Worm (Caenorhabditis elegans): ENCODE results near the gene K10B2.4.
A peak's percentile ranks its signal among the peaks of the same experiment; 100 is the strongest.

K10B2.4 gene

ce11 chrII:6331222-6331830 is 29.4 kb downstream of the K10B2.4 start, which contains the start of gene set-4 (continued):
- TF ChIP-seq cnd-1 (tag; optimal IDR thresholded peaks at IDR 0.05) (peak; percentile 55), ztf-11 (tag; optimal IDR thresholded peaks at IDR 0.05) (peak; percentile 55), sptf-1 (tag; optimal IDR thresholded peaks at IDR 0.05) (peak; percentile 82), sem-2 (GFP tag; optimal IDR thresholded peaks at IDR 0.05) (no peak)

DNA sequence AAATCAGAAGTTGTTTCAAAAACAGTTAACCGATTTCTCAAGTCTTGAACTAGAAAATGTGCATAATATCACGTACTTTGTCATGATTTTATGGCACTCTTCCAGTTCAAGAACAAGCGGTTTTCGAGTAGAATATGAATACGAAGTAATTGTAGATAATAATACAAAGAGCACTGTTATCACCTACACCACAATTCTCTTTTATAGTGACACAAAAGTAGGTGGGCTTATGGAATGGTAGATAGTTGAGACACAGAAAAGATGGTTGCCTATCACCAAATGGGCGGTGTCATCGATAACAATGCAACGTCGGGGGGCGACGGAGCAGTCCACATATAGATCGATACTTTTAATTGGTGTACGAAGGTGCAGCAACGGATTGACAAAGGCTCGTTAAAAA is 32.1 kb downstream of the K10B2.4 start:
- TF ChIP-seq lin-32 (GFP tag; optimal IDR thresholded peaks at IDR 0.05) (no peak), ceh-83 (GFP tag; optimal IDR thresholded peaks at IDR 0.05) (no peak), sem-2 (GFP tag; optimal IDR thresholded peaks at IDR 0.05) (no peak), sptf-1 (tag; optimal IDR thresholded peaks at IDR 0.05) (no peak), ceh-39 (tag; optimal IDR thresholded peaks at IDR 0.05) (no peak), blmp-1 (tag; optimal IDR thresholded peaks at IDR 0.05) (no peak), bed-3 (GFP tag; optimal IDR thresholded peaks at IDR 0.05) (no peak), hlh-1 (tag; optimal IDR thresholded peaks at IDR 0.05) (no peak), nhr-237 (tag; optimal IDR thresholded peaks at IDR 0.05) (no peak), pha-4 (tag; optimal IDR thresholded peaks at IDR 0.05) (no peak), lin-13 (tag; optimal IDR thresholded peaks at IDR 0.05) (no peak), ztf-11 (tag; optimal IDR thresholded peaks at IDR 0.05) (no peak), drap-1 (GFP tag; optimal IDR thresholded peaks at IDR 0.05) (no peak)

DNA sequence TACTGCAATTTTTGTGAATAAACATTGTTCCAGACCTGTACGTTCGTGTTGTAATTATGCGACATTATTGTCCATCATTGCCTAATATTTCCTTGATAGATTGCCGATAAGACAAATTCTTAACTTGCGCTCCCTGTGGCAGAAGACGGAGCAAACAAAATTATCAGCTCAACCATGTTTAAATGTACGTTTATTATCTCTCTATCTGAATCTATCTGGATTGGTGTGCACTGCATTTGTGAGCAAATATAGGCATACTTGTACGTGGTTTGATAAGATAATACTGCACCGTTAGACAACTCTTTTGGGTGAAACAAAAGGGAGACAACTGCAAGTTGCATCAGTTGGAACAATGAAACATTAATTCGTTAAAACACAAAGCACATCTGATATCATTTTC is 33.4 kb downstream of the K10B2.4 start:
- TF ChIP-seq flh-1 (GFP tag; optimal IDR thresholded peaks at IDR 0.05): no peak
- TF ChIP-seq drap-1 (GFP tag; optimal IDR thresholded peaks at IDR 0.05): no peak
- no peak for TF ChIP-seq elt-1 (tag; optimal IDR thresholded peaks at IDR 0.05; ENCODE audit: borderline replicate concordance, insufficient read depth)
- no peak for TF ChIP-seq zip-8 (tag; optimal IDR thresholded peaks at IDR 0.05)

- TF ChIP-seq ceh-83 (GFP tag; optimal IDR thresholded peaks at IDR 0.05) (no peak), cnd-1 (tag; optimal IDR thresholded peaks at IDR 0.05) (no peak), hlh-1 (tag; optimal IDR thresholded peaks at IDR 0.05) (no peak), nhr-76 (tag; optimal IDR thresholded peaks at IDR 0.05) (no peak), bed-3 (GFP tag; optimal IDR thresholded peaks at IDR 0.05) (no peak), pha-4 (tag; optimal IDR thresholded peaks at IDR 0.05) (no peak), unc-120 (tag; optimal IDR thresholded peaks at IDR 0.05; ENCODE audit: poor library complexity, severe bottlenecking) (no peak), nhr-2 (tag; optimal IDR thresholded peaks at IDR 0.05) (no peak), lin-13 (tag; optimal IDR thresholded peaks at IDR 0.05) (no peak), unc-39 (tag; optimal IDR thresholded peaks at IDR 0.05) (no peak), sptf-1 (tag; optimal IDR thresholded peaks at IDR 0.05) (no peak), zip-8 (tag; optimal IDR thresholded peaks at IDR 0.05) (no peak), ztf-11 (tag; optimal IDR thresholded peaks at IDR 0.05) (no peak), drap-1 (GFP tag; optimal IDR thresholded peaks at IDR 0.05) (no peak), snpc-4 (tag; optimal IDR thresholded peaks at IDR 0.05) (no peak), lin-32 (GFP tag; optimal IDR thresholded peaks at IDR 0.05) (no peak), tbx-8 (GFP tag; optimal IDR thresholded peaks at IDR 0.05) (no peak), mab-5 (tag; optimal IDR thresholded peaks at IDR 0.05) (no peak), ceh-39 (tag; optimal IDR thresholded peaks at IDR 0.05) (no peak)
Measured at ce11 chrII:6324086-6324485, 36.7 kb downstream of the K10B2.4 start, which contains the start of gene sma-6. TSS of gene sma-6 (plus strand) at chrII:6324484.

- no peak for TF ChIP-seq ceh-39 (tag; optimal IDR thresholded peaks at IDR 0.05)
- TF ChIP-seq ceh-83 (GFP tag; optimal IDR thresholded peaks at IDR 0.05): no peak
- TF ChIP-seq elt-1 (tag; optimal IDR thresholded peaks at IDR 0.05; ENCODE audit: borderline replicate concordance, insufficient read depth): no peak
- TF ChIP-seq nhr-237 (tag; optimal IDR thresholded peaks at IDR 0.05): no peak
- no peak for TF ChIP-seq zip-8 (tag; optimal IDR thresholded peaks at IDR 0.05)
- no peak for TF ChIP-seq mls-2 (tag; optimal IDR thresholded peaks at IDR 0.05)
- TF ChIP-seq M03D4.4 (tag; optimal IDR thresholded peaks at IDR 0.05): no peak
- TF ChIP-seq lsy-2 (tag; optimal IDR thresholded peaks at IDR 0.05): no peak
- no peak for TF ChIP-seq lin-32 (GFP tag; optimal IDR thresholded peaks at IDR 0.05)
- no peak for TF ChIP-seq lin-13 (tag; optimal IDR thresholded peaks at IDR 0.05)
- TF ChIP-seq blmp-1 (tag; optimal IDR thresholded peaks at IDR 0.05): no peak
- no peak for TF ChIP-seq ces-1 (GFP tag; optimal IDR thresholded peaks at IDR 0.05)
- no peak for TF ChIP-seq cnd-1 (tag; optimal IDR thresholded peaks at IDR 0.05)
- no peak for TF ChIP-seq sptf-1 (tag; optimal IDR thresholded peaks at IDR 0.05)
- TF ChIP-seq tbx-8 (GFP tag; optimal IDR thresholded peaks at IDR 0.05): no peak
Measured at ce11 chrII:6322979-6323378, 37.8 kb downstream of the K10B2.4 start, which contains the start of gene C32D5.4. TSS of gene C32D5.4 (minus strand) at chrII:6323079.
